Worm (Caenorhabditis elegans): ENCODE measurements around the gene F11G11.5.

ce11 chrII:4834761-4835160 lies 23.0 kb upstream of the F11G11.5 start, which contains the start of the genes C33F10.11 and C33F10.1:
- TF ChIP-seq aly-2 (tag; optimal IDR thresholded peaks at IDR 0.05) (no peak), unc-30 (tag; optimal IDR thresholded peaks at IDR 0.05) (no peak), egl-13 (tag; optimal IDR thresholded peaks at IDR 0.05) (no peak), aha-1 (tag; optimal IDR thresholded peaks at IDR 0.05) (no peak), ztf-4 (tag; optimal IDR thresholded peaks at IDR 0.05) (no peak)
